Fruit fly (Drosophila melanogaster): ENCODE results near the gene Hsp27.
A peak's percentile ranks its signal among the peaks of the same experiment; 100 is the strongest.

The Hsp27 gene

DNA sequence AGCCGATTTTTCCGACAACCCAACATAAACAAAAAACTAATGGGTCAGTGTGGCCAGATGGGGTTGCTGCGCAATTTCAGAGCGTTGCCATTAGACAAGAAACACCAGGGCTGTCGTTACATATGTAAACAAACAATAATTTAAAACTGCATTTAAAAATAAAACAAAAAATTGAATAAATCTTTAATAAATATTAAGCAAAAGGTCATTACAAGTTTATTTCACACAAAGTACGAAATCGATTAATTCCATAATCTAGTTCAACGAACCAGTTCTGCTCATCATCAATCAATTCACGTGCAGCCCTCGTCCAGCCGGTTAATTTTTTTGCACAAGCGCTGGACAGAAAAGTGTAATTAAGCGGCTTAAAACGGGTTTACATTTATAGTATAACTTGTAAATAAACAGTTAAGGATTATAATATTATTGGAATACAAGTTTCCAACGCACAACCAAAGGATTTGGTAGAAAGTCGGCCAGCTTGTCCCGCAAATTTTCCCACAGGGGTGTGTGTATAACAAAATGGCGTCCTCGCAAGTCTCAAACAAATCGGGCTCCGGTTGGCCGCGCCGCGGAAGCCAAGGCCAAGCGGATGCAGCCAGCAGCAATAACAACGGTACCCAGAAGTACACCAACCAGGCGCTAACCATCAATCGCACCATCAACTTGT, 27.0 kb downstream of the Hsp27 start, which contains the start of the genes CG4022 and Cpsf5 (continued):
- TF ChIP-seq CG14965 (GFP tag; optimal IDR thresholded peaks at IDR 0.05; ENCODE audit: borderline replicate concordance) (no peak), CG31441 (GFP tag; IDR thresholded peaks at IDR 0.05) (peak; percentile 79), CG4707 (GFP tag; optimal IDR thresholded peaks at IDR 0.05) (peak; percentile 23), CG12071 (GFP tag; optimal IDR thresholded peaks at IDR 0.05) (peak; percentile 27), Taf1 (GFP tag; IDR thresholded peaks at IDR 0.05) (peak; percentile 68), CG17829 (tag; optimal IDR thresholded peaks at IDR 0.05) (peak; percentile 91), CG15514 (GFP tag; optimal IDR thresholded peaks at IDR 0.05) (peak; percentile 100), CG32772 (GFP tag; IDR thresholded peaks at IDR 0.05) (peak; percentile 79), pum (GFP tag; optimal IDR thresholded peaks at IDR 0.05) (peak; percentile 61), NFAT (GFP tag; IDR thresholded peaks at IDR 0.05) (peak; percentile 72), Gsc (GFP tag; IDR thresholded peaks at IDR 0.05) (no peak), croc (GFP tag; conservative IDR thresholded peaks at IDR 0.05) (peak; percentile 73), yki (optimal IDR thresholded peaks at IDR 0.05) (no peak), CG6791 (GFP tag; IDR thresholded peaks at IDR 0.05; ENCODE audit: partially characterized antibody) (no peak), tna (GFP tag; IDR thresholded peaks at IDR 0.05; ENCODE audit: partially characterized antibody) (no peak), CG2120 (GFP tag; optimal IDR thresholded peaks at IDR 0.05) (peak; percentile 89), Dek (tag; optimal IDR thresholded peaks at IDR 0.05) (peak; percentile 83), PHDP (tag; optimal IDR thresholded peaks at IDR 0.05) (peak; percentile 87), z (GFP tag; IDR thresholded peaks at IDR 0.05) (no peak), eve (GFP tag; optimal IDR thresholded peaks at IDR 0.05) (no peak), Dp (GFP tag; optimal IDR thresholded peaks at IDR 0.05) (peak; percentile 28), HLH3B (GFP tag; IDR thresholded peaks at IDR 0.05) (peak; percentile 84), scrt (GFP tag; optimal IDR thresholded peaks at IDR 0.05) (peak; percentile 66), sc (optimal IDR thresholded peaks at IDR 0.05) (no peak), sc (GFP tag; optimal IDR thresholded peaks at IDR 0.05) (peak; percentile 16), dati (GFP tag; IDR thresholded peaks at IDR 0.05) (peak; percentile 25; the same call in 1 of the 2 replicates), eyg (GFP tag; optimal IDR thresholded peaks at IDR 0.05) (peak; percentile 2), otp (GFP tag; IDR thresholded peaks at IDR 0.05) (peak; percentile 74; the same call in 1 of the 3 replicates), ttk (GFP tag; IDR thresholded peaks at IDR 0.05) (peak; percentile 77), CG3726 (GFP tag; IDR thresholded peaks at IDR 0.05) (no peak), prd (optimal IDR thresholded peaks at IDR 0.05) (no peak), prd (GFP tag; IDR thresholded peaks at IDR 0.05) (peak; percentile 84), Aef1 (GFP tag; IDR thresholded peaks at IDR 0.05) (peak; percentile 76), mld (GFP tag; IDR thresholded peaks at IDR 0.05; ENCODE audit: partially characterized antibody) (no peak), NK7.1 (GFP tag; optimal IDR thresholded peaks at IDR 0.05) (no peak), CG33557 (GFP tag; optimal IDR thresholded peaks at IDR 0.05) (peak; percentile 86), esg (GFP tag; conservative IDR thresholded peaks at IDR 0.05) (peak; percentile 79), cas (GFP tag; IDR thresholded peaks at IDR 0.05) (peak; percentile 74), CG10431 (GFP tag; optimal IDR thresholded peaks at IDR 0.05) (peak; percentile 81), CG13296 (GFP tag; optimal IDR thresholded peaks at IDR 0.05) (peak; percentile 72), NC2α (GFP tag; optimal IDR thresholded peaks at IDR 0.05) (no peak), pita (GFP tag; optimal IDR thresholded peaks at IDR 0.05) (no peak), Atf3 (GFP tag; optimal IDR thresholded peaks at IDR 0.05) (peak; percentile 36), dpn (GFP tag; optimal IDR thresholded peaks at IDR 0.05) (peak; percentile 66 to 85), fd102C (GFP tag; optimal IDR thresholded peaks at IDR 0.05) (no peak), br (optimal IDR thresholded peaks at IDR 0.05) (no peak), gcm2 (GFP tag; optimal IDR thresholded peaks at IDR 0.05) (peak; percentile 53), B-H1 (GFP tag; IDR thresholded peaks at IDR 0.05) (peak; percentile 63; the same call in 2 of the 3 replicates), Dfd (GFP tag; optimal IDR thresholded peaks at IDR 0.05) (no peak), trh (GFP tag; optimal IDR thresholded peaks at IDR 0.05) (peak; percentile 65), chn (GFP tag; optimal IDR thresholded peaks at IDR 0.05) (peak; percentile 84), Spps (tag; optimal IDR thresholded peaks at IDR 0.05) (peak; percentile 67)
